Worm (Caenorhabditis elegans) whole organism, late embryonic: Measurements from ENCODE around the gene F46E10.18.

Experiments used
- C08G9.2 ChIP-seq: sonication (generic microtip); optimal IDR thresholded peaks from 2 replicates; lab custom pipeline; 2016; ENCODE audit warnings: mild to moderate bottlenecking, missing genetic modification characterization, moderate library complexity, missing compliant biosample characterization
- T23F11.4 ChIP-seq: fragments of 200-800 bp; sonication (Bioruptor generic); optimal IDR thresholded peaks from 2 replicates; lab custom pipeline; 2018; ENCODE audit warnings: mild to moderate bottlenecking, missing genetic modification characterization, missing compliant biosample characterization
- ama-1 ChIP-seq: fragments of 150-350 bp; optimal IDR thresholded peaks from 2 replicates; lab custom pipeline; 2014
- ceh-14 ChIP-seq: sonication (generic microtip); optimal IDR thresholded peaks from 2 replicates; lab custom pipeline; 2016; ENCODE audit warnings: missing genotype, missing genetic modification characterization, missing compliant biosample characterization
- ceh-19 ChIP-seq: fragments of 200-800 bp; sonication (Bioruptor generic); optimal IDR thresholded peaks from 2 replicates; lab custom pipeline; 2018; ENCODE audit warnings: mild to moderate bottlenecking, missing genetic modification characterization, missing compliant biosample characterization
- ceh-22 ChIP-seq: sonication (generic microtip); optimal IDR thresholded peaks from 2 replicates; lab custom pipeline; 2017; ENCODE audit warnings: missing biosample characterization, missing genetic modification characterization
- ceh-31 ChIP-seq: sonication (generic microtip); optimal IDR thresholded peaks from 2 replicates; lab custom pipeline; 2016; ENCODE audit warnings: missing genetic modification characterization, missing compliant biosample characterization
- ceh-34 ChIP-seq: sonication (generic microtip); optimal IDR thresholded peaks from 2 replicates; lab custom pipeline; 2016; ENCODE audit warnings: mild to moderate bottlenecking, missing genetic modification characterization, missing compliant biosample characterization
- ceh-45 ChIP-seq: fragments of 200-800 bp; sonication (Bioruptor generic); IDR thresholded peaks from 2 replicates; pipeline ENCODE4 v1.3.6; 2022; ENCODE audit warnings: missing genetic modification reagents, missing genetic modification characterization, missing compliant biosample characterization
- che-1 ChIP-seq: sonication (generic microtip); optimal IDR thresholded peaks from 2 replicates; lab custom pipeline; 2016; ENCODE audit warnings: mild to moderate bottlenecking, missing genetic modification characterization, missing compliant biosample characterization
- dmd-4 ChIP-seq: sonication (generic microtip); optimal IDR thresholded peaks from 2 replicates; lab custom pipeline; 2016; ENCODE audit warnings: borderline replicate concordance, missing genetic modification characterization, missing compliant biosample characterization
- dve-1 ChIP-seq: sonication (generic microtip); optimal IDR thresholded peaks from 2 replicates; lab custom pipeline; 2017; ENCODE audit warnings: antibody characterized with exemption, mild to moderate bottlenecking, missing genetic modification characterization, missing compliant biosample characterization
- eyg-1 ChIP-seq: sonication (generic microtip); optimal IDR thresholded peaks from 2 replicates; lab custom pipeline; 2016; ENCODE audit warnings: missing genotype, missing genetic modification characterization, missing compliant biosample characterization
- fkh-10 ChIP-seq: fragments of 150-350 bp; optimal IDR thresholded peaks from 2 replicates; lab custom pipeline; 2014; ENCODE audit warnings: missing biosample characterization, missing genetic modification reagents, missing genetic modification characterization
- gmeb-2 ChIP-seq: sonication (generic microtip); optimal IDR thresholded peaks from 2 replicates; lab custom pipeline; 2016; ENCODE audit warnings: missing genetic modification characterization, inconsistent platforms, missing compliant biosample characterization
- hlh-13 ChIP-seq: fragments of 200-800 bp; sonication (Bioruptor generic); optimal IDR thresholded peaks from 2 replicates; lab custom pipeline; 2018; ENCODE audit warnings: mild to moderate bottlenecking, missing genetic modification characterization, missing compliant biosample characterization
- hlh-8 ChIP-seq: sonication (generic microtip); optimal IDR thresholded peaks from 2 replicates; lab custom pipeline; 2016; ENCODE audit warnings: missing genotype, missing genetic modification characterization, missing compliant biosample characterization
- lim-6 ChIP-seq: sonication (generic microtip); optimal IDR thresholded peaks from 2 replicates; lab custom pipeline; 2016; ENCODE audit warnings: missing genetic modification characterization, missing compliant biosample characterization
- lin-11 ChIP-seq: fragments of 200-800 bp; sonication (Bioruptor generic); optimal IDR thresholded peaks from 2 replicates; lab custom pipeline; 2018; ENCODE audit warnings: mild to moderate bottlenecking, missing genetic modification characterization, missing compliant biosample characterization
- madf-2 ChIP-seq: sonication (generic microtip); optimal IDR thresholded peaks from 2 replicates; lab custom pipeline; 2017; ENCODE audit warnings: missing genetic modification characterization, missing compliant biosample characterization
- nhr-11 ChIP-seq: fragments of 150-350 bp; optimal IDR thresholded peaks from 2 replicates; lab custom pipeline; 2014; ENCODE audit warnings: missing biosample characterization, missing genetic modification characterization
- nhr-232 ChIP-seq: sonication (generic microtip); optimal IDR thresholded peaks from 2 replicates; lab custom pipeline; 2016; ENCODE audit warnings: missing genetic modification characterization, missing compliant biosample characterization
- pat-9 ChIP-seq: fragments of 200-800 bp; sonication (Bioruptor generic); optimal IDR thresholded peaks from 2 replicates; lab custom pipeline; 2018; ENCODE audit warnings: mild to moderate bottlenecking, missing genetic modification characterization, moderate library complexity, missing compliant biosample characterization
- pqm-1 ChIP-seq: sonication (generic microtip); optimal IDR thresholded peaks from 2 replicates; lab custom pipeline; 2016; ENCODE audit warnings: missing genetic modification characterization, missing compliant biosample characterization
- pros-1 ChIP-seq: fragments of 150-350 bp; optimal IDR thresholded peaks from 2 replicates; lab custom pipeline; 2014; ENCODE audit warnings: missing biosample characterization, missing genetic modification reagents, missing genetic modification characterization
- ref-2 ChIP-seq: sonication (generic microtip); optimal IDR thresholded peaks from 2 replicates; lab custom pipeline; 2016; ENCODE audit warnings: missing genetic modification characterization, missing compliant biosample characterization
- rnt-1 ChIP-seq: sonication (generic microtip); optimal IDR thresholded peaks from 2 replicates; lab custom pipeline; 2016; ENCODE audit warnings: missing genetic modification characterization, missing compliant biosample characterization
- sox-2 ChIP-seq: fragments of 200-800 bp; sonication (Bioruptor generic); IDR thresholded peaks from 2 replicates; pipeline ENCODE4 v1.3.6; 2022; ENCODE audit warnings: missing genetic modification reagents, missing genetic modification characterization, missing compliant biosample characterization
- unc-42 ChIP-seq: sonication (generic microtip); optimal IDR thresholded peaks from 2 replicates; lab custom pipeline; 2016; ENCODE audit warnings: missing genotype, missing genetic modification characterization, missing compliant biosample characterization
- unc-55 ChIP-seq: sonication (generic microtip); optimal IDR thresholded peaks from 2 replicates; lab custom pipeline; 2017; ENCODE audit warnings: missing biosample characterization, missing genetic modification reagents, missing genetic modification characterization
- unc-86 ChIP-seq: sonication (generic microtip); optimal IDR thresholded peaks from 2 replicates; lab custom pipeline; 2016; ENCODE audit warnings: missing genetic modification characterization, missing compliant biosample characterization
- zip-5 ChIP-seq: sonication (generic microtip); optimal IDR thresholded peaks from 2 replicates; lab custom pipeline; 2016; ENCODE audit warnings: missing genetic modification characterization, missing compliant biosample characterization

F46E10.18 gene

ce11 chrV:6498441-6498840 lies 22.4 kb upstream of the F46E10.18 start:
- TF ChIP-seq che-1 (tag; lab: Kevin White, UChicago) (no peak), ceh-19 (GFP tag; lab: Kevin White, UChicago) (no peak), ceh-14 (tag; lab: Kevin White, UChicago) (no peak), madf-2 (tag; lab: Kevin White, UChicago) (no peak), ceh-34 (tag; lab: Kevin White, UChicago) (no peak), C08G9.2 (tag; lab: Kevin White, UChicago) (no peak), hlh-13 (no peak), sox-2 (GFP tag; lab: Robert Waterston, UW) (no peak), ref-2 (no peak), dmd-4 (tag; lab: Kevin White, UChicago) (no peak), rnt-1 (tag; lab: Kevin White, UChicago) (no peak), eyg-1 (no peak), ceh-45 (GFP tag; lab: Robert Waterston, UW) (no peak), dve-1 (tag; lab: Kevin White, UChicago) (no peak), T23F11.4 (GFP tag; lab: Kevin White, UChicago) (no peak)

ce11 chrV:6498903-6499302 lies 21.9 kb upstream of the F46E10.18 start, which contains the start of gene W01A11.1:
W01A11.1 (plus strand) TSS chrV:6499224.
- TF ChIP-seq lin-11 (tag; lab: Kevin White, UChicago) (no peak), unc-42 (tag; lab: Kevin White, UChicago) (no peak), unc-86 (tag; lab: Kevin White, UChicago) (no peak), nhr-232 (no peak), sox-2 (GFP tag; lab: Robert Waterston, UW) (no peak), zip-5 (tag; lab: Kevin White, UChicago) (no peak), pqm-1 (tag; lab: Kevin White, UChicago) (no peak), ref-2 (no peak), fkh-10 (no peak), hlh-8 (tag; lab: Kevin White, UChicago) (no peak), dve-1 (tag; lab: Kevin White, UChicago) (no peak), lim-6 (tag; lab: Kevin White, UChicago) (no peak), nhr-11 (tag; lab: Kevin White, UChicago) (no peak), pros-1 (no peak), ama-1 (no peak)

- TF ChIP-seq unc-55: peak; percentile 59
- no peak for TF ChIP-seq gmeb-2 (tag; lab: Kevin White, UChicago)
These were observed 17.7 kb upstream of the F46E10.18 start for ce11 chrV:6503158-6503557.

ce11 chrV:6504131-6504827 lies 16.6 kb upstream of the F46E10.18 start, which contains the start of gene moc-2:
moc-2 (minus strand) TSS chrV:6504181.
- TF ChIP-seq pat-9 (tag; lab: Kevin White, UChicago) (no peak), unc-55 (no peak), ceh-22 (tag; lab: Kevin White, UChicago) (no peak)

- TF ChIP-seq pqm-1 (tag; lab: Kevin White, UChicago) (no peak), ceh-31 (tag; lab: Kevin White, UChicago) (no peak)
These were observed 15.5 kb upstream of the F46E10.18 start, which contains the start of gene W01A11.7 for ce11 chrV:6505339-6505811. W01A11.7 (minus strand) TSS chrV:6505389.
